Fruit fly (Drosophila melanogaster) Kc167 (cell line): ENCODE measurements around the gene ATPsynC.

Source experiments
- Myc ChIP-seq: fragments of >200 bp; optimal IDR thresholded peaks from 2 replicates; lab custom pipeline; 2017; ENCODE audit warnings: missing external identifiers
- Sin3A ChIP-seq: fragments of >200 bp; optimal IDR thresholded peaks from 2 replicates; lab custom pipeline; 2018; ENCODE audit warnings: missing external identifiers
- h ChIP-seq: fragments of >200 bp; optimal IDR thresholded peaks from 3 replicates; lab custom pipeline; 2018; ENCODE audit warnings: missing external identifiers
- insv ChIP-seq: fragments of >200 bp; optimal IDR thresholded peaks from 3 replicates; lab custom pipeline; 2018; ENCODE audit warnings: missing external identifiers
- psq ChIP-seq: fragments of >200 bp; optimal IDR thresholded peaks from 2 replicates; lab custom pipeline; 2017; ENCODE audit warnings: missing external identifiers
- ttk ChIP-seq: sonication (Bioruptor generic); optimal IDR thresholded peaks from 2 replicates; lab custom pipeline; 2017; ENCODE audit warnings: missing external identifiers

The ATPsynC gene

dm6 chr3R:31196731-31197130 lies 22.7 kb downstream of the ATPsynC start, which contains the start of gene CG1544:
TSS of gene CG1544 (plus strand) at chr3R:31196916.
- TF ChIP-seq ttk (lab: Kevin White, UChicago) (no peak), h (no peak), Sin3A (no peak)

dm6 chr3R:31195695-31196113 lies 23.7 kb downstream of the ATPsynC start, which contains the start of gene mesh:
TSS of gene mesh (minus strand) at chr3R:31195762.
- TF ChIP-seq ttk (lab: Kevin White, UChicago) (no peak), Myc (lab: Kevin White, UChicago) (no peak), psq (lab: Kevin White, UChicago) (no peak), Sin3A (no peak), h (no peak), insv (lab: Kevin White, UChicago) (no peak)

- TF ChIP-seq ttk (lab: Kevin White, UChicago) (no peak), Myc (lab: Kevin White, UChicago) (no peak), psq (lab: Kevin White, UChicago) (no peak), Sin3A (no peak), h (no peak), insv (lab: Kevin White, UChicago) (no peak)
These were observed 24.8 kb downstream of the ATPsynC start for dm6 chr3R:31194627-31195026.

DNA sequence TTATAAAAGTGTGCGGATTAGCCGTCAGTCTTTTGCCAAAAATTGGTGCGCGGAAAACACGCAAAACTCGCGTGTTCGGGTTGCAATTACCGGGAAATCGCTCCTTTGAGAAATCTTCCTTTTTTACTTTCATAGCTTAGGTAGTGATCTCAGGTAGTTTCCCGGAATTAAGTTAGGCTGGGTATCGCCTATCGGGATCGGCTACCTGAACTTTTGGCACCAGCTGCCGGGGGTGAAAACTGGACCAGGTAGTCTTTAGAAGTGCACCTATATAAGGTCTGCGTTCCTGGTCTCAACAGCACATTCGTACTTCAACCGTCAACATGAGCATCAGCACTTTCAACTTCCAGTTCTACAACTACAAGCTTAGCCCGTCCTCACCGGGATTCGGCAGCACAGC lies 26.4 kb downstream of the ATPsynC start, which contains the start of gene bnk:
Gene bnk (plus strand): TSS at position 301 of the 400 bp plus-strand sequence.
- no peak for TF ChIP-seq insv (lab: Kevin White, UChicago)
- no peak for TF ChIP-seq Myc (lab: Kevin White, UChicago)

DNA sequence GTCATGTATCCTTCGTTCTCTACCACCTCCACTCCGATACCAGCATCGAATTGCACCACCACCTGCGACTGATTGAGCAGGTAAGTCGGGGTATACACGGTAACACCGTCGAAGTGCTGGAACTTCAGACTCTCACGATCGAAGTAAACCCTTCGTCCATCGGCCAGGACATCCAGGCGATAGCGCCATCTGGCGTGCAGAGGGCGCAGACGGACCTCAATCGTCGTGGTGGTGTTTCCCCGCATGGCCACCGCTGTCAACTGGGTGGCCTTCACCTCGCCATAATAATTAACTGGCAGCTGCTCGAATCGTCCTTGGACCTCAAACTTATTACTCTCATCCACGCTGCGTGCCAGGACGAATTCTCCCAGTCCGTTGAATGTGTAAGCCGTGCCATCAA lies 37.6 kb downstream of the ATPsynC start:
- no peak for TF ChIP-seq insv (lab: Kevin White, UChicago)
- no peak for TF ChIP-seq psq (lab: Kevin White, UChicago)
- no peak for TF ChIP-seq Sin3A
- no peak for TF ChIP-seq h

DNA sequence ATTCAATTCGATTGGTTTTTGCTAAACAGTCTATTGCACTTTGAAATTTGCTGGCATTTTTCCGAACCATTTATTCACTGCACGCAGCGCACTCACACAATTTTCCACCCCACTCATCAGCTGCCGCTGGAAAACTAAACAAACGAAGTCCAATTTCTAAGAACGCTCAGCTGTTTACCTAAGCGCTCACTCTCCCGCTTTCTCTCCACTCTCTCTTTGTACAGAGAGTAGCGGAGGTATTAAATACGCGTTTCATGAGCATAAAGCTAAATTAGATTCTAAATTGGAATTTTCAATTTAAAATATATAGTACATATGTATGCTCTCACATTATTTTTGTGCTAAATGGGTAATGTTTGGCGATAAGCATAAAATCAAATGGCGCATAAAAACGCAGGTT lies 50.5 kb downstream of the ATPsynC start, which contains the start of gene stops:
Gene stops (minus strand): TSS at position 139 of the 400 bp plus-strand sequence.
- no peak for TF ChIP-seq Myc (lab: Kevin White, UChicago)
- TF ChIP-seq ttk (lab: Kevin White, UChicago): no peak
- no peak for TF ChIP-seq h
- TF ChIP-seq psq (lab: Kevin White, UChicago): no peak
- no peak for TF ChIP-seq insv (lab: Kevin White, UChicago)
- TF ChIP-seq Sin3A: no peak

- TF ChIP-seq h: no peak
- no peak for TF ChIP-seq Sin3A
- no peak for TF ChIP-seq psq (lab: Kevin White, UChicago)
- no peak for TF ChIP-seq ttk (lab: Kevin White, UChicago)
- no peak for TF ChIP-seq Myc (lab: Kevin White, UChicago)
- no peak for TF ChIP-seq insv (lab: Kevin White, UChicago)
These were observed 51.0 kb downstream of the ATPsynC start for dm6 chr3R:31168429-31168828.
